Worm (Caenorhabditis elegans) whole organism, midembryonic: ENCODE data around the gene C24D10.4.

Experiments
- T22C8.4 ChIP-seq: fragments of 200-800 bp; sonication (Bioruptor generic); IDR thresholded peaks from 2 replicates; pipeline ENCODE4 v1.3.6; 2022; ENCODE audit warnings: missing genetic modification characterization, missing compliant biosample characterization
- cog-1 ChIP-seq: sonication (generic microtip); optimal IDR thresholded peaks from 2 replicates; lab custom pipeline; 2016; ENCODE audit warnings: missing genetic modification characterization, missing compliant biosample characterization
- flt-1 ChIP-seq: fragments of 200-800 bp; sonication (Bioruptor generic); IDR thresholded peaks from 2 replicates; pipeline ENCODE4 v1.3.6; 2022; ENCODE audit warnings: missing genetic modification characterization, missing compliant biosample characterization
- klf-2 ChIP-seq: fragments of 200-800 bp; sonication (Bioruptor generic); conservative IDR thresholded peaks from 2 replicates; pipeline ENCODE4 v1.3.6; 2022; ENCODE audit warnings: missing genetic modification reagents, missing genetic modification characterization, missing compliant biosample characterization
- med-1 ChIP-seq: sonication (generic microtip); optimal IDR thresholded peaks from 2 replicates; lab custom pipeline; 2017; ENCODE audit warnings: missing genetic modification characterization, mild to moderate bottlenecking, missing compliant biosample characterization, antibody characterized with exemption, missing genetic modification reagents; ENCODE audit not compliant: insufficient read depth
- ref-1 ChIP-seq: fragments of 200-800 bp; sonication (Bioruptor generic); conservative IDR thresholded peaks from 2 replicates; pipeline ENCODE4 v1.3.6; 2022; ENCODE audit warnings: missing genetic modification reagents, missing genetic modification characterization, missing compliant biosample characterization
- tab-1 ChIP-seq: fragments of 200-800 bp; sonication (Bioruptor generic); IDR thresholded peaks from 2 replicates; pipeline ENCODE4 v1.3.6; 2022; ENCODE audit warnings: missing genetic modification characterization, missing compliant biosample characterization
- ztf-23 ChIP-seq: fragments of 200-800 bp; sonication (Bioruptor generic); IDR thresholded peaks from 2 replicates; pipeline ENCODE4 v1.3.6; 2022; ENCODE audit warnings: missing genetic modification reagents, missing genetic modification characterization, missing compliant biosample characterization
- ztf-29 ChIP-seq: fragments of 200-800 bp; sonication (Bioruptor generic); IDR thresholded peaks from 2 replicates; pipeline ENCODE4 v1.3.6; 2022; ENCODE audit warnings: missing genetic modification reagents, missing genetic modification characterization, missing compliant biosample characterization

The C24D10.4 gene

ce11 chrIV:5186480-5187205 is 26.3 kb downstream of the C24D10.4 start, which contains the start of the genes W03F8.6 and mtrf-1L:
Gene W03F8.6, minus strand, starts transcription at chrIV:5186580.
Gene mtrf-1L, plus strand, starts transcription at chrIV:5187155.
- TF ChIP-seq tab-1 (GFP tag; lab: Robert Waterston, UW), result no peak
- TF ChIP-seq ref-1 (GFP tag; lab: Robert Waterston, UW), result no peak
- no peak for TF ChIP-seq ztf-23
- TF ChIP-seq med-1 (GFP tag; lab: Kevin White, UChicago), result no peak
- no peak for TF ChIP-seq klf-2 (GFP tag; lab: Robert Waterston, UW)
- TF ChIP-seq cog-1 (tag; lab: Kevin White, UChicago), result no peak

- no peak for TF ChIP-seq med-1 (GFP tag; lab: Kevin White, UChicago)
- no peak for TF ChIP-seq ztf-23
- TF ChIP-seq T22C8.4 (GFP tag; lab: Robert Waterston, UW), result no peak
- no peak for TF ChIP-seq klf-2 (GFP tag; lab: Robert Waterston, UW)
- no peak for TF ChIP-seq ztf-29 (GFP tag; lab: Robert Waterston, UW)
- TF ChIP-seq ref-1 (GFP tag; lab: Robert Waterston, UW), result no peak
- TF ChIP-seq flt-1 (GFP tag; lab: Robert Waterston, UW), result no peak
- TF ChIP-seq tab-1 (GFP tag; lab: Robert Waterston, UW), result no peak
- no peak for TF ChIP-seq cog-1 (tag; lab: Kevin White, UChicago)
Measured at ce11 chrIV:5188051-5188450, 27.7 kb downstream of the C24D10.4 start.

- TF ChIP-seq T22C8.4 (GFP tag; lab: Robert Waterston, UW) (no peak), med-1 (GFP tag; lab: Kevin White, UChicago) (no peak), flt-1 (GFP tag; lab: Robert Waterston, UW) (no peak), ztf-29 (GFP tag; lab: Robert Waterston, UW) (no peak), ztf-23 (no peak), ref-1 (GFP tag; lab: Robert Waterston, UW) (no peak), tab-1 (GFP tag; lab: Robert Waterston, UW) (no peak), cog-1 (tag; lab: Kevin White, UChicago) (no peak)
Measured at ce11 chrIV:5195531-5195930, 35.2 kb downstream of the C24D10.4 start, which contains the start of gene gpa-18. Gene gpa-18, minus strand, starts transcription at chrIV:5195631.

- no peak for TF ChIP-seq med-1 (GFP tag; lab: Kevin White, UChicago)
- no peak for TF ChIP-seq ztf-23
- TF ChIP-seq cog-1 (tag; lab: Kevin White, UChicago), result no peak
- no peak for TF ChIP-seq klf-2 (GFP tag; lab: Robert Waterston, UW)
- TF ChIP-seq flt-1 (GFP tag; lab: Robert Waterston, UW), result no peak
- no peak for TF ChIP-seq ref-1 (GFP tag; lab: Robert Waterston, UW)
- TF ChIP-seq tab-1 (GFP tag; lab: Robert Waterston, UW), result no peak
- no peak for TF ChIP-seq ztf-29 (GFP tag; lab: Robert Waterston, UW)
- no peak for TF ChIP-seq T22C8.4 (GFP tag; lab: Robert Waterston, UW)
Measured at ce11 chrIV:5200813-5201212, 40.5 kb downstream of the C24D10.4 start.

- TF ChIP-seq flt-1 (GFP tag; lab: Robert Waterston, UW), result no peak
- TF ChIP-seq tab-1 (GFP tag; lab: Robert Waterston, UW), result no peak
- no peak for TF ChIP-seq klf-2 (GFP tag; lab: Robert Waterston, UW)
- TF ChIP-seq ref-1 (GFP tag; lab: Robert Waterston, UW), result no peak
- TF ChIP-seq cog-1 (tag; lab: Kevin White, UChicago), result no peak
- TF ChIP-seq ztf-29 (GFP tag; lab: Robert Waterston, UW), result no peak
- TF ChIP-seq ztf-23, result no peak
- no peak for TF ChIP-seq T22C8.4 (GFP tag; lab: Robert Waterston, UW)
- no peak for TF ChIP-seq med-1 (GFP tag; lab: Kevin White, UChicago)
Measured at ce11 chrIV:5202575-5202974, 42.3 kb downstream of the C24D10.4 start.

- no peak for TF ChIP-seq ztf-29 (GFP tag; lab: Robert Waterston, UW)
- no peak for TF ChIP-seq klf-2 (GFP tag; lab: Robert Waterston, UW)
- TF ChIP-seq cog-1 (tag; lab: Kevin White, UChicago), result no peak
- no peak for TF ChIP-seq ref-1 (GFP tag; lab: Robert Waterston, UW)
- no peak for TF ChIP-seq T22C8.4 (GFP tag; lab: Robert Waterston, UW)
- no peak for TF ChIP-seq tab-1 (GFP tag; lab: Robert Waterston, UW)
Measured at ce11 chrIV:5204573-5204972, 44.3 kb downstream of the C24D10.4 start, which contains the start of gene tni-4. Gene tni-4, plus strand, starts transcription at chrIV:5204591.

- TF ChIP-seq flt-1 (GFP tag; lab: Robert Waterston, UW) (no peak), tab-1 (GFP tag; lab: Robert Waterston, UW) (no peak), T22C8.4 (GFP tag; lab: Robert Waterston, UW) (no peak)
Measured at ce11 chrIV:5206716-5207115, 46.4 kb downstream of the C24D10.4 start.

- TF ChIP-seq ref-1 (GFP tag; lab: Robert Waterston, UW) (no peak), cog-1 (tag; lab: Kevin White, UChicago) (peak; percentile 39), med-1 (GFP tag; lab: Kevin White, UChicago) (no peak)
Measured at ce11 chrIV:5209390-5209789, 49.1 kb downstream of the C24D10.4 start, which contains the start of the genes Y59E9AL.36 and nbet-1. Gene Y59E9AL.36, minus strand, starts transcription at chrIV:5209481. Gene nbet-1, plus strand, starts transcription at chrIV:5209501.

ce11 chrIV:5210606-5211005 is 50.3 kb downstream of the C24D10.4 start:
- TF ChIP-seq cog-1 (tag; lab: Kevin White, UChicago) (no peak), T22C8.4 (GFP tag; lab: Robert Waterston, UW) (no peak), ztf-29 (GFP tag; lab: Robert Waterston, UW) (no peak), klf-2 (GFP tag; lab: Robert Waterston, UW) (no peak), ztf-23 (no peak), flt-1 (GFP tag; lab: Robert Waterston, UW) (no peak)
